Fruit fly (Drosophila melanogaster) whole organism, wandering third instar larva: ENCODE data around the gene CG43673.

Source experiments
- br ChIP-seq: fragments of 200-800 bp; sonication (Bioruptor generic); optimal IDR thresholded peaks from 2 replicates; lab custom pipeline; 2016; ENCODE audit warnings: missing biosample characterization, missing genetic modification characterization
- woc ChIP-seq: sonication (Bioruptor generic); optimal IDR thresholded peaks from 2 replicates; lab custom pipeline; 2016; ENCODE audit warnings: missing biosample characterization, mild to moderate bottlenecking, missing genetic modification characterization

dm6 chrX:15816127-15816526 is 37.2 kb downstream of the CG43673 start:
- TF ChIP-seq br (GFP tag; lab: Kevin White, UChicago), result no peak
- TF ChIP-seq woc (GFP tag; lab: Kevin White, UChicago), result no peak
